Worm (Caenorhabditis elegans) whole organism, L4/young adult: Measurements from ENCODE around the gene Y77E11A.7.

ENCODE experiments used
- W03F9.2 ChIP-seq: fragments of 150-350 bp; optimal IDR thresholded peaks from 2 replicates; lab custom pipeline; 2014; ENCODE audit warnings: missing biosample characterization, missing genetic modification characterization
- dao-5 ChIP-seq: sonication (generic microtip); optimal IDR thresholded peaks from 2 replicates; lab custom pipeline; 2016; ENCODE audit warnings: missing genotype, missing genetic modification characterization, moderate library complexity, missing compliant biosample characterization
- him-1 ChIP-seq: sonication (generic microtip); optimal IDR thresholded peaks from 2 replicates; lab custom pipeline; 2016; ENCODE audit warnings: missing genotype, missing genetic modification reagents, missing genetic modification characterization, missing compliant biosample characterization

Gene Y77E11A.7

ce11 chrIV:1443997-1444678, 24.5 kb upstream of the Y77E11A.7 start:
- TF ChIP-seq W03F9.2 (tag; lab: Kevin White, UChicago) (no peak), him-1 (tag; lab: Kevin White, UChicago) (no peak), dao-5 (tag; lab: Kevin White, UChicago) (no peak)

ce11 chrIV:1443514-1443913, 23.9 kb upstream of the Y77E11A.7 start:
- TF ChIP-seq him-1 (tag; lab: Kevin White, UChicago): no peak
- TF ChIP-seq dao-5 (tag; lab: Kevin White, UChicago): no peak
- no peak for TF ChIP-seq W03F9.2 (tag; lab: Kevin White, UChicago)

ce11 chrIV:1437625-1438024, 18.0 kb upstream of the Y77E11A.7 start:
- TF ChIP-seq him-1 (tag; lab: Kevin White, UChicago) (no peak), dao-5 (tag; lab: Kevin White, UChicago) (no peak), W03F9.2 (tag; lab: Kevin White, UChicago) (no peak)

ce11 chrIV:1435159-1435558, 15.5 kb upstream of the Y77E11A.7 start:
- TF ChIP-seq dao-5 (tag; lab: Kevin White, UChicago) (no peak), him-1 (tag; lab: Kevin White, UChicago) (no peak), W03F9.2 (tag; lab: Kevin White, UChicago) (no peak)

- TF ChIP-seq W03F9.2 (tag; lab: Kevin White, UChicago) (no peak), dao-5 (tag; lab: Kevin White, UChicago) (no peak), him-1 (tag; lab: Kevin White, UChicago) (no peak)
Measured at ce11 chrIV:1434554-1435089, 15.0 kb upstream of the Y77E11A.7 start, which contains the start of gene clp-6. clp-6 (minus strand) TSS chrIV:1435039.

- no peak for TF ChIP-seq him-1 (tag; lab: Kevin White, UChicago)
- TF ChIP-seq dao-5 (tag; lab: Kevin White, UChicago): no peak
- no peak for TF ChIP-seq W03F9.2 (tag; lab: Kevin White, UChicago)
Measured at ce11 chrIV:1433978-1434377, 14.3 kb upstream of the Y77E11A.7 start.

ce11 chrIV:1430261-1430660, 10.6 kb upstream of the Y77E11A.7 start, which contains the start of gene Y77E11A.23:
Y77E11A.23 (minus strand) TSS chrIV:1430367.
- no peak for TF ChIP-seq dao-5 (tag; lab: Kevin White, UChicago)
- no peak for TF ChIP-seq W03F9.2 (tag; lab: Kevin White, UChicago)
- no peak for TF ChIP-seq him-1 (tag; lab: Kevin White, UChicago)

- TF ChIP-seq dao-5 (tag; lab: Kevin White, UChicago) (no peak), W03F9.2 (tag; lab: Kevin White, UChicago) (no peak)
Measured at ce11 chrIV:1427283-1427682, 7.6 kb upstream of the Y77E11A.7 start, which contains the start of gene clec-171. clec-171 (minus strand) TSS chrIV:1427383.

- TF ChIP-seq W03F9.2 (tag; lab: Kevin White, UChicago): no peak
- TF ChIP-seq him-1 (tag; lab: Kevin White, UChicago): no peak
Measured at ce11 chrIV:1424962-1425361, 5.3 kb upstream of the Y77E11A.7 start, which contains the start of gene Y77E11A.8. Y77E11A.8 (minus strand) TSS chrIV:1425062.

ce11 chrIV:1420603-1421002, 954 bp upstream of the Y77E11A.7 start, which contains the start of gene jtr-1:
jtr-1 (plus strand) TSS chrIV:1420929.
- no peak for TF ChIP-seq W03F9.2 (tag; lab: Kevin White, UChicago)
- no peak for TF ChIP-seq dao-5 (tag; lab: Kevin White, UChicago)
- no peak for TF ChIP-seq him-1 (tag; lab: Kevin White, UChicago)

- TF ChIP-seq him-1 (tag; lab: Kevin White, UChicago): no peak
- no peak for TF ChIP-seq dao-5 (tag; lab: Kevin White, UChicago)
- TF ChIP-seq W03F9.2 (tag; lab: Kevin White, UChicago): no peak
Measured at ce11 chrIV:1409941-1410340, 9.7 kb downstream of the Y77E11A.7 start, which contains the start of gene rpc-11. rpc-11 (minus strand) TSS chrIV:1410041.

ce11 chrIV:1408718-1409117, 10.9 kb downstream of the Y77E11A.7 start:
- no peak for TF ChIP-seq him-1 (tag; lab: Kevin White, UChicago)
- TF ChIP-seq dao-5 (tag; lab: Kevin White, UChicago): no peak
- no peak for TF ChIP-seq W03F9.2 (tag; lab: Kevin White, UChicago)

- TF ChIP-seq him-1 (tag; lab: Kevin White, UChicago) (no peak), dao-5 (tag; lab: Kevin White, UChicago) (no peak), W03F9.2 (tag; lab: Kevin White, UChicago) (no peak)
Measured at ce11 chrIV:1408137-1408536, 11.5 kb downstream of the Y77E11A.7 start.

- TF ChIP-seq W03F9.2 (tag; lab: Kevin White, UChicago) (no peak), him-1 (tag; lab: Kevin White, UChicago) (no peak), dao-5 (tag; lab: Kevin White, UChicago) (no peak)
Measured at ce11 chrIV:1407507-1407906, 12.1 kb downstream of the Y77E11A.7 start.
